Comparison of ENCODE assay signal across 2 fruit fly cellular contexts in genomic region chr2L:8024325-8024724, dm6.
A peak's percentile ranks its signal among the peaks of the same experiment; 100 is the strongest.
TF ChIP-seq lines count a peak whose summit lies in the region.

No protein-coding gene starts in this region.

- TF ChIP-seq CTCF in S2 (optimal IDR thresholded peaks at IDR 0.05; lab: Kevin White, UChicago): peak; percentile 76 to 80
- TF ChIP-seq CTCF in whole organism, embryonic (GFP tag; optimal IDR thresholded peaks at IDR 0.05; lab: Kevin White, UChicago): peak; percentile 83

TF ChIP-seq in whole organism, embryonic, 481 proteins besides CTCF, POLR2A, EP300 and RAD21:
- TF ChIP-seq CG10979 (tag; optimal IDR thresholded peaks at IDR 0.05; lab: Kevin White, UChicago) (peak; percentile 47), unc-4 (GFP tag; IDR thresholded peaks at IDR 0.05; lab: Robert Waterston, UW; ENCODE audit: partially characterized antibody) (no peak), Sry-β (GFP tag; optimal IDR thresholded peaks at IDR 0.05; lab: Kevin White, UChicago) (no peak), ac (GFP tag; optimal IDR thresholded peaks at IDR 0.05; lab: Kevin White, UChicago) (no peak), chinmo (GFP tag; IDR thresholded peaks at IDR 0.05; lab: Robert Waterston, UW; ENCODE audit: partially characterized antibody) (0 out of 4 replicates have a peak, but pooled peaks have one; percentile 1), sens (GFP tag; lab: Kevin White, UChicago) (peak; percentile 1), salm (tag; optimal IDR thresholded peaks at IDR 0.05; lab: Kevin White, UChicago) (no peak), E2f1 (GFP tag; IDR thresholded peaks at IDR 0.05; lab: Robert Waterston, UW) (no peak), lab (GFP tag; optimal IDR thresholded peaks at IDR 0.05; lab: Kevin White, UChicago) (no peak), CG2199 (GFP tag; IDR thresholded peaks at IDR 0.05; lab: Robert Waterston, UW) (0 out of 3 replicates have a peak, but pooled peaks have one; percentile 50), Oli (tag; optimal IDR thresholded peaks at IDR 0.05; lab: Kevin White, UChicago) (no peak), rib (GFP tag; IDR thresholded peaks at IDR 0.05; lab: Robert Waterston, UW) (no peak), CG17612 (GFP tag; IDR thresholded peaks at IDR 0.05; lab: Robert Waterston, UW) (no peak), en (GFP tag; optimal IDR thresholded peaks at IDR 0.05; lab: Kevin White, UChicago) (no peak), Aef1 (GFP tag; IDR thresholded peaks at IDR 0.05; lab: Robert Waterston, UW) (no peak), CG2875 (GFP tag; optimal IDR thresholded peaks at IDR 0.05; lab: Kevin White, UChicago) (no peak), CG30020 (tag; optimal IDR thresholded peaks at IDR 0.05; lab: Kevin White, UChicago) (no peak)
